Fruit fly (Drosophila melanogaster): ENCODE measurements around the gene ex.
A peak's percentile ranks its signal among the peaks of the same experiment; 100 is the strongest.

ex gene

DNA sequence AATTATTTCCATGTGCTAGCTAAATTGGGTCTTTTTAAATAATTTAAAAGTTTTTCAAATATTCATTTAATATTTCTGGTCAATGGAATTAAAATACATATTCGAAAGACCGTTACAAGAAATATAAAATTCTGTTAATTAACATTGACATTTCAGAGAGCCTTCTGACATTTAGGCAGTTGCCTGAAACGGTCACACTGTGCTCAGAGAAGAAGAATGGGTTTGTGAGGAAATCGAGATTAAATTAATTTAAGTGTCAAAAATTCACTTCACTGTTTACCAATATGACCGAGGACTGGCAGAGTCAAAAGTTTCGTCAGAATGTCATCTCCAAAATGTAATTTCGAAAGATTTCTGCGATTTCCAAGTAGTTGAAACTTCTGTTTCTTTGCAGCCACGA is 41.8 kb downstream of the ex start, which contains the start of gene MED15 (continued):
- TF ChIP-seq MESR4 (GFP tag; optimal IDR thresholded peaks at IDR 0.05) (peak; percentile 62), CG15696 (tag; optimal IDR thresholded peaks at IDR 0.05) (no peak), Hsf (GFP tag; optimal IDR thresholded peaks at IDR 0.05) (no peak), dimm (GFP tag; IDR thresholded peaks at IDR 0.05) (no peak), hkb (optimal IDR thresholded peaks at IDR 0.05) (no peak), hkb (GFP tag; IDR thresholded peaks at IDR 0.05) (no peak), Nf-YC (tag; optimal IDR thresholded peaks at IDR 0.05) (peak; percentile 25), CG7987 (GFP tag; optimal IDR thresholded peaks at IDR 0.05) (no peak), CG2712 (tag; optimal IDR thresholded peaks at IDR 0.05) (no peak), CG18262 (tag; optimal IDR thresholded peaks at IDR 0.05) (no peak), bowl (GFP tag; IDR thresholded peaks at IDR 0.05) (no peak), Myb (GFP tag; optimal IDR thresholded peaks at IDR 0.05) (peak; percentile 78), hth (optimal IDR thresholded peaks at IDR 0.05) (no peak), pzg (GFP tag; optimal IDR thresholded peaks at IDR 0.05) (peak; percentile 52), trem (tag; optimal IDR thresholded peaks at IDR 0.05) (peak; percentile 2), CG3995 (GFP tag; optimal IDR thresholded peaks at IDR 0.05) (peak; percentile 35), CG14965 (GFP tag; optimal IDR thresholded peaks at IDR 0.05; ENCODE audit: borderline replicate concordance) (no peak), Dp (GFP tag; optimal IDR thresholded peaks at IDR 0.05) (peak; percentile 8), Bgb (GFP tag; IDR thresholded peaks at IDR 0.05; ENCODE audit: partially characterized antibody) (no peak), Sox100B (GFP tag; optimal IDR thresholded peaks at IDR 0.05) (no peak), CG17385 (GFP tag; optimal IDR thresholded peaks at IDR 0.05) (peak; percentile 59), CG4617 (GFP tag; optimal IDR thresholded peaks at IDR 0.05; ENCODE audit: borderline replicate concordance) (peak; percentile 40), CG3726 (GFP tag; IDR thresholded peaks at IDR 0.05) (no peak), Dfd (GFP tag; optimal IDR thresholded peaks at IDR 0.05) (no peak), chn (GFP tag; optimal IDR thresholded peaks at IDR 0.05) (no peak)

DNA sequence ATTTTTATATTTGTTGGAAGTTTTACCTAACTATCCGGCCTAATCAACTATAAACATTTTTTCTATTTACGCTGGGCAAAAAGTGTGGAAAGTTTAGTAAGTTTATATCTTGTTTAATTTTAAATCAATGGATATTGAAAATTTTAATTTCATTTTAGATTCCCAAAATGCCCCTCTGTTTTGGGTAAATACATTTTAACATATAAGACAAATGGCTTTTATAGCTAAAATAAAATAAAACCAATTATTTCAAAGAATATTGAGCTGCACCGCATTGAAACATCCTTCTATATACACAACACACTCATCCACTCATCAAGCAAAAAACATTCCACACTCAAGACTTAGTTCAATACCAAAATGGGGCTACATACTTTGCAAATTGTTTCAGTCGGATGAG is 44.9 kb downstream of the ex start, which contains the start of gene ush:
Gene ush (plus strand): TSS at position 301 of the 400 bp plus-strand sequence.
- TF ChIP-seq CG6689 (GFP tag; IDR thresholded peaks at IDR 0.05), result no peak
- TF ChIP-seq cwo (GFP tag; optimal IDR thresholded peaks at IDR 0.05), result no peak
- TF ChIP-seq fd96Cb (tag; optimal IDR thresholded peaks at IDR 0.05), result no peak
- no peak for TF ChIP-seq CG4282 (GFP tag; optimal IDR thresholded peaks at IDR 0.05)
- TF ChIP-seq odd (GFP tag; optimal IDR thresholded peaks at IDR 0.05), result no peak

DNA sequence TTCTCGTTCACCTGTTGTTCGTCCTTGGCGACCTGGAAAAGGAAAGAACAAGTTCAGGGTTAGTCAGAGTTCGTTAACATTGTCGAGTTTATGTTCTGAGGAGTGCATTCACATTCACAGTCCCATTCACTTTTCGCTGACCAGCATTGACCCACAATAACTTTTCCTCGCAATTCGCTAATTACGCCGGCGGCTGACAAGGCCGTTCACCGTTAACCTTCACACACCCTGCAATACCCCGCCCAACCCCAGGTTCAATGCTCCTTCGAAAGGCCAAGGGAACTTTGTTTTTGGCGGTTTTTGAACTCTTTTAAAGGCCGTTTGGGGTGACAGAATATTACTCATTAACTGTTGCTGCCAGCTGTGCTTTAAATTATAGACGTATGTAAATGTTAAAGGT is 47.1 kb downstream of the ex start:
- TF ChIP-seq Med (GFP tag), result peak; percentile 26
- peak; percentile 47 for TF ChIP-seq Ets65A (GFP tag)
- TF ChIP-seq CG1792 (GFP tag; optimal IDR thresholded peaks at IDR 0.05), result no peak
- no peak for TF ChIP-seq CG16813 (GFP tag; IDR thresholded peaks at IDR 0.05; ENCODE audit: partially characterized antibody)
- TF ChIP-seq CG2678 (tag; optimal IDR thresholded peaks at IDR 0.05), result no peak
- TF ChIP-seq bbx (GFP tag; IDR thresholded peaks at IDR 0.05; ENCODE audit: partially characterized antibody), result no peak

DNA sequence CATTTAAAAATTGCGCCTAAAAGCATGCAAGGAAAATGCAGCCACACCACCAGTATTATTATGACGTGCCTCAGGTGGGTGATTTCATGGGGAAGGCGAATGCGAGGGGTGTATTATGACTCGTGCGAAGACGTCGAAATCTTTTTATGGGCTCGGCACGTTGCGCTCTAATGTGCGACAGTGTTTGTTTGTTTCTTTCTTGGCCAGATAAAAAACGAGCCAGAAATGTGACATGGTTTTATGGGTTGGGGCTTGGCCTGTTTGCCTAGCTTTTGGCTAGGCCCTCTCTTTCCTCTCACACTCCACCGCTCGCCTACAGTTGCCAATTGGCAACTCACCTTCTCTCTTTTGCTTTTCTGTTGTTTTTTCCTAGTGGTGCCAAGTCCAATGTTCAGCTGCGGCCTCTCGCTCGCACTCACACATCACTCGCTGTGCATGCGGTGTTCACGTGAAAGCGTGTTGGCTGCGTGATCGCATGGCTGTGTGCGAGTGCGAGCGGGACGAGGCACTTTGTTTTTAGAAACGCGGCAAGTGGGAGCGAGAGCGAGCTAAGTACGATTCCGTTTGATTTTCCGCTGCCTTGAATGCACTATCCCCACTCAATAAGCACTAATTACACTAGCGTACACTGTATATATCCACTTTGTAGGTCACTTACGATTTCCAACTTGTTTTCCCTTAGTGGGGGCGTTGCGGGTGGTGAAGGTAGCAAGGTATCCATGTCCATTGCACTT is 47.9 kb downstream of the ex start:
- TF ChIP-seq onecut (GFP tag; IDR thresholded peaks at IDR 0.05), result no peak
- TF ChIP-seq Lhr (GFP tag; optimal IDR thresholded peaks at IDR 0.05), result no peak
- TF ChIP-seq CG13775 (GFP tag; optimal IDR thresholded peaks at IDR 0.05), result no peak
- TF ChIP-seq crp (GFP tag; optimal IDR thresholded peaks at IDR 0.05), result no peak
- TF ChIP-seq CG8359 (GFP tag; optimal IDR thresholded peaks at IDR 0.05; ENCODE audit: borderline replicate concordance), result no peak
- TF ChIP-seq gcm (GFP tag; optimal IDR thresholded peaks at IDR 0.05), result peak; percentile 40
- peak; percentile 27 for TF ChIP-seq CG17385 (GFP tag; optimal IDR thresholded peaks at IDR 0.05)
- no peak for TF ChIP-seq CG8765 (GFP tag; IDR thresholded peaks at IDR 0.05)
- TF ChIP-seq CG14667 (GFP tag; IDR thresholded peaks at IDR 0.05), result no peak
- TF ChIP-seq BEAF-32 (GFP tag; optimal IDR thresholded peaks at IDR 0.05), result peak; percentile 9
- TF ChIP-seq CG7963 (GFP tag; IDR thresholded peaks at IDR 0.05; ENCODE audit: partially characterized antibody), result no peak
- TF ChIP-seq HHEX (GFP tag; optimal IDR thresholded peaks at IDR 0.05), result peak; percentile 68
